Fruit fly (Drosophila melanogaster) whole organism, embryonic: ENCODE results near the gene al.

Experiments used
- CG10147 ChIP-seq: fragments of 200-800 bp; sonication (Bioruptor generic); optimal IDR thresholded peaks from 2 replicates; lab custom pipeline; 2019; ENCODE audit warnings: missing biosample characterization, mild to moderate bottlenecking, missing genetic modification characterization, moderate library complexity
- CG11504 ChIP-seq: fragments of 200-800 bp; sonication (Bioruptor generic); optimal IDR thresholded peaks from 3 replicates; lab custom pipeline; 2019; ENCODE audit warnings: missing biosample characterization, mild to moderate bottlenecking, missing genetic modification characterization, moderate library complexity
- CG1233 ChIP-seq: fragments of 200-800 bp; sonication (Bioruptor generic); optimal IDR thresholded peaks from 4 replicates; lab custom pipeline; 2018; ENCODE audit warnings: missing biosample characterization, mild to moderate bottlenecking, missing genetic modification characterization
- CG12769 ChIP-seq: fragments of 200-800 bp; sonication (Bioruptor generic); optimal IDR thresholded peaks from 2 replicates; lab custom pipeline; 2019; ENCODE audit warnings: missing biosample characterization, mild to moderate bottlenecking, missing genetic modification characterization, moderate library complexity
- CG1647 ChIP-seq: fragments of 200-800 bp; sonication (Bioruptor generic); optimal IDR thresholded peaks from 3 replicates; lab custom pipeline; 2016; ENCODE audit warnings: missing biosample characterization, missing genetic modification characterization
- CG17612 ChIP-seq: fragments of 200-800 bp; sonication (Bioruptor generic); IDR thresholded peaks from 2 replicates; pipeline ENCODE4 v1.3.6; 2022; ENCODE audit warnings: missing biosample characterization, missing genetic modification characterization
- CG2116 ChIP-seq: fragments of 200-800 bp; sonication (Bioruptor generic); optimal IDR thresholded peaks from 3 replicates; lab custom pipeline; 2018; ENCODE audit warnings: missing biosample characterization, mild to moderate bottlenecking, missing genetic modification characterization
- CG2129 ChIP-seq: fragments of 200-800 bp; sonication (Bioruptor generic); IDR thresholded peaks from 2 replicates; pipeline ENCODE4 v1.3.6; 2022; ENCODE audit warnings: missing biosample characterization, missing genetic modification characterization; ENCODE audit not compliant: partially characterized antibody
- CG2678 ChIP-seq: fragments of 200-800 bp; sonication (Bioruptor generic); optimal IDR thresholded peaks from 3 replicates; lab custom pipeline; 2019; ENCODE audit warnings: missing biosample characterization, mild to moderate bottlenecking, missing genetic modification characterization, moderate library complexity
- CG2712 ChIP-seq: fragments of 200-800 bp; optimal IDR thresholded peaks from 3 replicates; lab custom pipeline; 2019; ENCODE audit warnings: missing biosample characterization, mild to moderate bottlenecking, missing genetic modification characterization, moderate library complexity
- CG2889 ChIP-seq: fragments of 200-800 bp; sonication (Bioruptor generic); IDR thresholded peaks from 3 replicates; pipeline ENCODE4 v1.3.6; 2022; ENCODE audit warnings: missing biosample characterization, missing genetic modification characterization
- CG32767 ChIP-seq: fragments of 200-800 bp; sonication (Bioruptor generic); IDR thresholded peaks from 2 replicates; pipeline ENCODE4 v1.3.6; 2022; ENCODE audit warnings: missing biosample characterization, missing genetic modification characterization
- CG34376 ChIP-seq: fragments of 200-800 bp; sonication (Bioruptor generic); optimal IDR thresholded peaks from 2 replicates; lab custom pipeline; 2018; ENCODE audit warnings: missing biosample characterization, mild to moderate bottlenecking, missing genetic modification characterization
- CG3726 ChIP-seq: fragments of 200-800 bp; sonication (Bioruptor generic); IDR thresholded peaks from 3 replicates; pipeline ENCODE4, ENCODE4 v1.3.6; 2022; ENCODE audit warnings: missing biosample characterization, missing genetic modification characterization
- CG42726 ChIP-seq: fragments of 200-800 bp; sonication (Bioruptor generic); IDR thresholded peaks from 2 replicates; pipeline ENCODE4 v1.3.6; 2022; ENCODE audit warnings: missing biosample characterization, missing genetic modification characterization; ENCODE audit not compliant: partially characterized antibody
- CG4328 ChIP-seq: fragments of 200-800 bp; sonication (Bioruptor generic); optimal IDR thresholded peaks from 3 replicates; lab custom pipeline; 2017; ENCODE audit warnings: missing biosample characterization, missing genetic modification reagents, missing genetic modification characterization
- CG4360 ChIP-seq: fragments of 200-800 bp; sonication (Bioruptor generic); IDR thresholded peaks from 2 replicates; pipeline ENCODE4 v1.3.6; 2022; ENCODE audit warnings: missing biosample characterization, missing genetic modification characterization
- CG7357 ChIP-seq: fragments of 200-800 bp; sonication (Bioruptor generic); IDR thresholded peaks from 3 replicates; pipeline ENCODE4 v1.3.6; 2022; ENCODE audit warnings: missing biosample characterization, missing genetic modification characterization
- CG8924 ChIP-seq: fragments of 200-800 bp; optimal IDR thresholded peaks from 3 replicates; lab custom pipeline; 2019; ENCODE audit warnings: missing biosample characterization, mild to moderate bottlenecking, missing genetic modification characterization, moderate library complexity
- CG9727 ChIP-seq: fragments of 200-800 bp; sonication (Bioruptor generic); optimal IDR thresholded peaks from 3 replicates; lab custom pipeline; 2017; ENCODE audit warnings: missing biosample characterization, mild to moderate bottlenecking, missing genetic modification characterization
- CG9876 ChIP-seq: fragments of 200-800 bp; sonication (Bioruptor generic); optimal IDR thresholded peaks from 2 replicates; lab custom pipeline; 2016; ENCODE audit warnings: missing biosample characterization, missing genetic modification characterization
- Drgx ChIP-seq: fragments of 200-800 bp; sonication (Bioruptor generic); IDR thresholded peaks from 2 replicates; pipeline ENCODE4 v1.3.6; 2022; ENCODE audit warnings: missing biosample characterization, missing genetic modification characterization
- HLH4C ChIP-seq: fragments of 200-800 bp; sonication (Bioruptor generic); IDR thresholded peaks from 3 replicates; pipeline ENCODE4 v1.3.6; 2022; ENCODE audit warnings: missing biosample characterization, missing genetic modification characterization; ENCODE audit not compliant: partially characterized antibody
- Hr3 ChIP-seq: fragments of 200-800 bp; sonication (Bioruptor generic); optimal IDR thresholded peaks from 3 replicates; lab custom pipeline; 2016; ENCODE audit warnings: missing biosample characterization, missing genetic modification characterization
- Opbp ChIP-seq: fragments of 200-800 bp; sonication (Bioruptor generic); IDR thresholded peaks from 3 replicates; pipeline ENCODE4 v1.3.6; 2022; ENCODE audit warnings: missing biosample characterization, missing genetic modification characterization; ENCODE audit not compliant: partially characterized antibody
- Sox100B ChIP-seq: fragments of 200-800 bp; sonication (Bioruptor generic); optimal IDR thresholded peaks from 3 replicates; lab custom pipeline; 2018; ENCODE audit warnings: missing biosample characterization, mild to moderate bottlenecking, missing genetic modification characterization
- Tbp ChIP-seq: fragments of >200 bp; optimal IDR thresholded peaks from 2 replicates; lab custom pipeline; 2018; ENCODE audit warnings: missing biosample characterization, missing genetic modification characterization
- al ChIP-seq: fragments of 200-800 bp; sonication (Bioruptor generic); IDR thresholded peaks from 2 replicates; pipeline ENCODE4 v1.3.6; 2022; ENCODE audit warnings: missing biosample characterization, missing genetic modification characterization
- bab2 ChIP-seq: fragments of 200-800 bp; sonication (Bioruptor generic); optimal IDR thresholded peaks from 2 replicates; lab custom pipeline; 2016; ENCODE audit warnings: missing biosample characterization, missing genetic modification characterization
- cas ChIP-seq: fragments of 200-800 bp; sonication (Bioruptor generic); IDR thresholded peaks from 2 replicates; pipeline ENCODE4 v1.3.6; 2022; ENCODE audit warnings: missing biosample characterization, missing genetic modification characterization
- dpn ChIP-seq, 2 experiments: fragments of 200-800 bp; sonication (Bioruptor generic); optimal IDR thresholded peaks; 3 replicates each; lab custom pipeline; 2016; ENCODE audit warnings: missing biosample characterization in 2 of 2, missing genetic modification characterization in 2 of 2
- eyg ChIP-seq: fragments of 200-800 bp; sonication (Bioruptor generic); optimal IDR thresholded peaks from 3 replicates; lab custom pipeline; 2016; ENCODE audit warnings: missing biosample characterization, missing genetic modification characterization
- gfzf ChIP-seq: fragments of 200-800 bp; sonication (Bioruptor generic); optimal IDR thresholded peaks from 2 replicates; lab custom pipeline; 2016; ENCODE audit warnings: missing biosample characterization, mild to moderate bottlenecking, missing genetic modification characterization, moderate library complexity
- grau ChIP-seq: fragments of 200-800 bp; optimal IDR thresholded peaks from 3 replicates; lab custom pipeline; 2019; ENCODE audit warnings: missing biosample characterization, mild to moderate bottlenecking, missing genetic modification characterization, moderate library complexity
- gro ChIP-seq: fragments of 200-800 bp; sonication (Bioruptor generic); optimal IDR thresholded peaks from 2 replicates; lab custom pipeline; 2016; ENCODE audit warnings: missing biosample characterization, missing genetic modification characterization
- gsb ChIP-seq: fragments of 200-800 bp; sonication (Bioruptor generic); IDR thresholded peaks from 2 replicates; pipeline ENCODE4 v1.3.6; 2022; ENCODE audit warnings: missing biosample characterization, missing genetic modification characterization
- gt ChIP-seq: fragments of 200-800 bp; sonication (Bioruptor generic); IDR thresholded peaks from 2 replicates; pipeline ENCODE4 v1.3.6; 2022; ENCODE audit warnings: missing biosample characterization, missing genetic modification characterization
- kah ChIP-seq: fragments of 200-800 bp; sonication (Bioruptor generic); optimal IDR thresholded peaks from 2 replicates; lab custom pipeline; 2018; ENCODE audit warnings: missing biosample characterization, mild to moderate bottlenecking, missing genetic modification characterization
- oc ChIP-seq: fragments of 200-800 bp; sonication (Bioruptor generic); optimal IDR thresholded peaks from 2 replicates; lab custom pipeline; 2018; ENCODE audit warnings: missing biosample characterization, mild to moderate bottlenecking, missing genetic modification characterization, moderate library complexity
- org-1 ChIP-seq: fragments of 200-800 bp; sonication (Bioruptor generic); optimal IDR thresholded peaks from 2 replicates; lab custom pipeline; 2017; ENCODE audit warnings: missing biosample characterization, missing genetic modification characterization
- otp ChIP-seq: fragments of 200-800 bp; sonication (Bioruptor generic); IDR thresholded peaks from 3 replicates; pipeline ENCODE4, ENCODE4 v1.3.6; 2022; ENCODE audit warnings: missing biosample characterization, missing genetic modification characterization
- pros ChIP-seq: fragments of 200-800 bp; sonication (Bioruptor generic); optimal IDR thresholded peaks from 3 replicates; lab custom pipeline; 2019; ENCODE audit warnings: missing biosample characterization, mild to moderate bottlenecking, missing genetic modification characterization, moderate library complexity
- psq ChIP-seq: fragments of 200-800 bp; sonication (Bioruptor generic); optimal IDR thresholded peaks from 2 replicates; lab custom pipeline; 2017; ENCODE audit warnings: missing biosample characterization, missing genetic modification characterization
- run ChIP-seq: fragments of 200-800 bp; sonication (Bioruptor generic); optimal IDR thresholded peaks from 3 replicates; lab custom pipeline; 2018; ENCODE audit warnings: missing biosample characterization, mild to moderate bottlenecking, missing genetic modification characterization
- sc ChIP-seq, 3 experiments: fragments of >200 bp in 2 of 3; fragments of 200-800 bp in 1 of 3; sonication (Bioruptor generic) in 1 of 3; optimal IDR thresholded peaks; 2 replicates in 2 of 3; 3 replicates in 1 of 3; lab custom pipeline; 2017; ENCODE audit warnings: mild to moderate bottlenecking in 1 of 3, missing biosample characterization in 1 of 3, missing genetic modification characterization in 1 of 3, missing genetic modification reagents in 1 of 3
- sug ChIP-seq: fragments of 200-800 bp; optimal IDR thresholded peaks from 2 replicates; lab custom pipeline; 2019; ENCODE audit warnings: missing biosample characterization, mild to moderate bottlenecking, missing genetic modification characterization, moderate library complexity
- tio ChIP-seq: fragments of 200-800 bp; sonication (Bioruptor generic); optimal IDR thresholded peaks from 2 replicates; lab custom pipeline; 2017; ENCODE audit warnings: missing biosample characterization, missing genetic modification characterization, inconsistent platforms
- z ChIP-seq: fragments of 200-800 bp; sonication (Bioruptor generic); IDR thresholded peaks from 3 replicates; pipeline ENCODE4 v1.3.6; 2022; ENCODE audit warnings: missing biosample characterization, missing genetic modification characterization

The al gene

dm6 chr2L:414593-415399, 36.9 kb downstream of the al start, which contains the start of the genes AP-2alpha and ebi (continued):
- TF ChIP-seq CG7357 (GFP tag; lab: Robert Waterston, UW) (peak; percentile 74; the same call in 2 of the 3 replicates), Hr3 (GFP tag; lab: Kevin White, UChicago) (peak; percentile 93), CG2712 (peak; percentile 85), CG32767 (peak; percentile 84), sc (optimal IDR thresholded peaks at IDR 0.05; lab: Kevin White, UChicago) (no peak), sc (GFP tag; optimal IDR thresholded peaks at IDR 0.05; lab: Kevin White, UChicago) (peak; percentile 80), dpn (GFP tag; optimal IDR thresholded peaks at IDR 0.05; lab: Kevin White, UChicago) (peak; percentile 94), tio (GFP tag; lab: Kevin White, UChicago) (no peak), Drgx (GFP tag; lab: Robert Waterston, UW) (peak; percentile 49; the same call in 1 of the 2 replicates), pros (GFP tag; lab: Kevin White, UChicago) (no peak), CG17612 (peak; percentile 38; the same call in 1 of the 2 replicates), CG10147 (peak; percentile 73), CG9727 (GFP tag; lab: Kevin White, UChicago) (peak; percentile 88), CG34376 (GFP tag; lab: Kevin White, UChicago) (peak; percentile 67), gsb (GFP tag; lab: Robert Waterston, UW) (no peak), CG2129 (no peak), Tbp (no peak), eyg (GFP tag; lab: Kevin White, UChicago) (peak; percentile 87), CG3726 (peak; percentile 78; the same call in 2 of the 3 replicates), run (no peak), cas (GFP tag; lab: Robert Waterston, UW) (peak; percentile 75; the same call in 1 of the 2 replicates), psq (GFP tag; lab: Kevin White, UChicago) (peak; percentile 85), CG2889 (peak; percentile 83), sug (tag; lab: Kevin White, UChicago) (peak; percentile 88), CG8924 (peak; percentile 90), CG42726 (GFP tag; lab: Robert Waterston, UW) (no peak), grau (peak; percentile 87), z (peak; percentile 15; the same call in 1 of the 3 replicates), Opbp (GFP tag; lab: Robert Waterston, UW) (peak; percentile 48; the same call in 1 of the 3 replicates), otp (GFP tag; lab: Robert Waterston, UW) (peak; percentile 78), oc (no peak), CG4328 (GFP tag; lab: Kevin White, UChicago) (peak; percentile 54), HLH4C (GFP tag; lab: Robert Waterston, UW) (no peak), CG9876 (GFP tag; lab: Kevin White, UChicago) (peak; percentile 95), CG11504 (no peak), gfzf (GFP tag; lab: Kevin White, UChicago) (peak; percentile 97), bab2 (GFP tag; lab: Kevin White, UChicago) (peak; percentile 94), CG1647 (GFP tag; lab: Kevin White, UChicago) (peak; percentile 80), org-1 (GFP tag; lab: Kevin White, UChicago) (peak; percentile 60), CG2678 (tag; lab: Kevin White, UChicago) (peak; percentile 86), gt (GFP tag; lab: Robert Waterston, UW) (peak; percentile 77), CG4360 (no peak), CG2116 (GFP tag; lab: Kevin White, UChicago) (peak; percentile 83), Sox100B (GFP tag; lab: Kevin White, UChicago) (peak; percentile 74), CG1233 (peak; percentile 76), gro (GFP tag; lab: Kevin White, UChicago) (peak; percentile 87), al (GFP tag; lab: Robert Waterston, UW) (peak; percentile 91), CG12769 (tag; lab: Kevin White, UChicago) (peak; percentile 90), kah (no peak)
